Fruit fly (Drosophila melanogaster) whole organism, embryonic: Measurements from ENCODE around the gene CG43759.

ENCODE experiments used
- Awh ChIP-seq: fragments of 200-800 bp; sonication (Bioruptor generic); IDR thresholded peaks from 2 replicates; pipeline ENCODE4, ENCODE4 v1.3.6; 2022; ENCODE audit warnings: missing biosample characterization, missing genetic modification characterization
- BEAF-32 ChIP-seq: fragments of 200-800 bp; sonication (Bioruptor generic); optimal IDR thresholded peaks from 3 replicates; lab custom pipeline; 2017; ENCODE audit warnings: missing biosample characterization, missing genetic modification characterization, mild to moderate bottlenecking, moderate library complexity, missing genetic modification reagents
- Bteb2 ChIP-seq: fragments of 200-800 bp; sonication (Bioruptor generic); optimal IDR thresholded peaks from 2 replicates; lab custom pipeline; 2016; ENCODE audit warnings: missing biosample characterization, missing genetic modification characterization
- C15 ChIP-seq: fragments of 200-800 bp; sonication (Bioruptor generic); IDR thresholded peaks from 3 replicates; pipeline ENCODE4 v1.3.6; 2022; ENCODE audit warnings: missing biosample characterization, missing genetic modification characterization
- CG11247 ChIP-seq: fragments of 200-800 bp; sonication (Bioruptor generic); IDR thresholded peaks from 2 replicates; pipeline ENCODE4 v1.3.6; 2022; ENCODE audit warnings: missing biosample characterization, missing genetic modification characterization
- CG12104 ChIP-seq: fragments of 200-800 bp; sonication (Bioruptor generic); optimal IDR thresholded peaks from 3 replicates; lab custom pipeline; 2016; ENCODE audit warnings: missing biosample characterization, missing genetic modification characterization
- CG12659 ChIP-seq: fragments of 200-800 bp; sonication (Bioruptor generic); optimal IDR thresholded peaks from 3 replicates; lab custom pipeline; 2017; ENCODE audit warnings: mild to moderate bottlenecking, missing biosample characterization, missing genetic modification reagents, missing genetic modification characterization
- CG13287 ChIP-seq: fragments of 200-800 bp; sonication (Bioruptor generic); IDR thresholded peaks from 2 replicates; pipeline ENCODE4 v1.3.6; 2022; ENCODE audit warnings: missing biosample characterization, missing genetic modification characterization; ENCODE audit not compliant: partially characterized antibody
- CG13894 ChIP-seq: fragments of 200-800 bp; sonication (Bioruptor generic); optimal IDR thresholded peaks from 3 replicates; lab custom pipeline; 2018; ENCODE audit warnings: missing biosample characterization, mild to moderate bottlenecking, missing genetic modification characterization, moderate library complexity
- CG14965 ChIP-seq: fragments of 200-800 bp; sonication (Bioruptor generic); optimal IDR thresholded peaks from 2 replicates; lab custom pipeline; 2016; ENCODE audit warnings: missing biosample characterization, missing genetic modification characterization, borderline replicate concordance
- CG17568 ChIP-seq: fragments of 200-800 bp; sonication (Bioruptor generic); optimal IDR thresholded peaks from 2 replicates; lab custom pipeline; 2018; ENCODE audit warnings: missing biosample characterization, mild to moderate bottlenecking, missing genetic modification characterization, moderate library complexity
- CG18262 ChIP-seq: fragments of 200-800 bp; optimal IDR thresholded peaks from 3 replicates; lab custom pipeline; 2019; ENCODE audit warnings: missing biosample characterization, mild to moderate bottlenecking, missing genetic modification characterization, moderate library complexity
- CG31365 ChIP-seq: fragments of 200-800 bp; sonication (Bioruptor generic); optimal IDR thresholded peaks from 2 replicates; lab custom pipeline; 2018; ENCODE audit warnings: missing biosample characterization, mild to moderate bottlenecking, missing genetic modification characterization
- CG32767 ChIP-seq: fragments of 200-800 bp; sonication (Bioruptor generic); IDR thresholded peaks from 2 replicates; pipeline ENCODE4 v1.3.6; 2022; ENCODE audit warnings: missing biosample characterization, missing genetic modification characterization
- CG33213 ChIP-seq: fragments of 200-800 bp; sonication (Bioruptor generic); optimal IDR thresholded peaks from 3 replicates; lab custom pipeline; 2016; ENCODE audit warnings: missing biosample characterization, missing genetic modification characterization
- CG34224 ChIP-seq: fragments of 200-800 bp; sonication (Bioruptor generic); IDR thresholded peaks from 3 replicates; pipeline ENCODE4 v1.3.6; 2022; ENCODE audit warnings: missing biosample characterization, missing genetic modification characterization; ENCODE audit not compliant: partially characterized antibody
- CG3995 ChIP-seq: fragments of 200-800 bp; sonication (Bioruptor generic); optimal IDR thresholded peaks from 3 replicates; lab custom pipeline; 2016; ENCODE audit warnings: missing biosample characterization, missing genetic modification characterization
- CG5180 ChIP-seq: fragments of 200-800 bp; sonication (Bioruptor generic); optimal IDR thresholded peaks from 3 replicates; lab custom pipeline; 2017; ENCODE audit warnings: missing biosample characterization, missing genetic modification characterization, mild to moderate bottlenecking, moderate library complexity, missing genetic modification reagents
- CG7839 ChIP-seq: fragments of 200-800 bp; sonication (Bioruptor generic); optimal IDR thresholded peaks from 3 replicates; lab custom pipeline; 2018; ENCODE audit warnings: missing biosample characterization, mild to moderate bottlenecking, missing genetic modification characterization, moderate library complexity
- CG7928 ChIP-seq: fragments of 200-800 bp; sonication (Bioruptor generic); optimal IDR thresholded peaks from 2 replicates; lab custom pipeline; 2017; ENCODE audit warnings: missing biosample characterization, mild to moderate bottlenecking, missing genetic modification characterization
- CG8478 ChIP-seq: fragments of >200 bp; optimal IDR thresholded peaks from 2 replicates; lab custom pipeline; 2018
- CG8924 ChIP-seq: fragments of 200-800 bp; optimal IDR thresholded peaks from 3 replicates; lab custom pipeline; 2019; ENCODE audit warnings: missing biosample characterization, mild to moderate bottlenecking, missing genetic modification characterization, moderate library complexity
- CG9437 ChIP-seq: fragments of 200-800 bp; sonication (Bioruptor generic); optimal IDR thresholded peaks from 2 replicates; lab custom pipeline; 2018; ENCODE audit warnings: missing biosample characterization, mild to moderate bottlenecking, missing genetic modification characterization
- CkIIα-i1 ChIP-seq: fragments of 200-800 bp; sonication (Bioruptor generic); IDR thresholded peaks from 2 replicates; pipeline ENCODE4 v1.3.6; 2022; ENCODE audit warnings: missing biosample characterization, missing genetic modification characterization
- Dip2 ChIP-seq: fragments of 200-800 bp; sonication (Bioruptor generic); IDR thresholded peaks from 2 replicates; pipeline ENCODE4 v1.3.6; 2022; ENCODE audit warnings: missing biosample characterization, missing genetic modification characterization
- Dll ChIP-seq: fragments of 200-800 bp; sonication (Bioruptor generic); IDR thresholded peaks from 4 replicates; pipeline ENCODE4 v1.3.6; 2022; ENCODE audit warnings: missing biosample characterization, missing genetic modification characterization; ENCODE audit not compliant: partially characterized antibody
- Fer2 ChIP-seq: fragments of 200-800 bp; sonication (Bioruptor generic); optimal IDR thresholded peaks from 2 replicates; lab custom pipeline; 2018; ENCODE audit warnings: missing biosample characterization, mild to moderate bottlenecking, missing genetic modification characterization, moderate library complexity
- Med ChIP-seq: fragments of 200-800 bp; sonication (Bioruptor generic); peaks from one replicate; lab custom pipeline; 2016; ENCODE audit warnings: missing biosample characterization, missing genetic modification characterization, mild to moderate bottlenecking, inconsistent platforms, moderate library complexity
- Mes4 ChIP-seq: fragments of 200-800 bp; sonication (Bioruptor generic); optimal IDR thresholded peaks from 2 replicates; lab custom pipeline; 2016; ENCODE audit warnings: missing biosample characterization, missing genetic modification characterization
- Scr ChIP-seq: fragments of 200-800 bp; sonication (Bioruptor generic); IDR thresholded peaks from 2 replicates; pipeline ENCODE4 v1.3.6; 2022; ENCODE audit warnings: missing biosample characterization, missing genetic modification characterization; ENCODE audit not compliant: partially characterized antibody
- Xbp1 ChIP-seq: fragments of 200-800 bp; sonication (Bioruptor generic); optimal IDR thresholded peaks from 3 replicates; lab custom pipeline; 2016; ENCODE audit warnings: missing biosample characterization, mild to moderate bottlenecking, missing genetic modification characterization
- Xrp1 ChIP-seq: fragments of 200-800 bp; sonication (Bioruptor generic); IDR thresholded peaks from 2 replicates; pipeline ENCODE4 v1.3.6; 2022; ENCODE audit warnings: missing biosample characterization, missing genetic modification characterization
- btn ChIP-seq: fragments of 200-800 bp; sonication (Bioruptor generic); optimal IDR thresholded peaks from 2 replicates; lab custom pipeline; 2016; ENCODE audit warnings: missing biosample characterization, missing genetic modification characterization
- crc ChIP-seq: fragments of 200-800 bp; sonication (Bioruptor generic); optimal IDR thresholded peaks from 2 replicates; lab custom pipeline; 2016; ENCODE audit warnings: missing biosample characterization, missing genetic modification characterization
- da ChIP-seq: fragments of 200-800 bp; sonication (Bioruptor generic); optimal IDR thresholded peaks from 2 replicates; lab custom pipeline; 2016; ENCODE audit warnings: missing biosample characterization, missing genetic modification characterization
- dimm ChIP-seq: fragments of 200-800 bp; sonication (Bioruptor generic); IDR thresholded peaks from 2 replicates; pipeline ENCODE4 v1.3.6; 2022; ENCODE audit warnings: missing biosample characterization, missing genetic modification characterization
- ftz-f1 ChIP-seq: fragments of 200-800 bp; sonication (Bioruptor generic); optimal IDR thresholded peaks from 2 replicates; lab custom pipeline; 2016; ENCODE audit warnings: missing biosample characterization, missing genetic modification characterization
- hb ChIP-seq: fragments of 200-800 bp; sonication (Bioruptor generic); IDR thresholded peaks from 3 replicates; pipeline ENCODE4 v1.3.6; 2022; ENCODE audit warnings: missing biosample characterization, missing genetic modification characterization; ENCODE audit not compliant: partially characterized antibody
- jing ChIP-seq: fragments of 200-800 bp; sonication (Bioruptor generic); optimal IDR thresholded peaks from 2 replicates; lab custom pipeline; 2018; ENCODE audit warnings: missing biosample characterization, mild to moderate bottlenecking, missing genetic modification characterization
- ken ChIP-seq: fragments of 200-800 bp; sonication (Bioruptor generic); IDR thresholded peaks from 3 replicates; pipeline ENCODE4 v1.3.6; 2022; ENCODE audit warnings: missing biosample characterization, missing genetic modification characterization
- kni ChIP-seq: fragments of 200-800 bp; sonication (Bioruptor generic); optimal IDR thresholded peaks from 3 replicates; lab custom pipeline; 2017; ENCODE audit warnings: mild to moderate bottlenecking, missing biosample characterization, missing genetic modification reagents, missing genetic modification characterization
- knrl ChIP-seq: fragments of 200-800 bp; sonication (Bioruptor generic); IDR thresholded peaks from 3 replicates; pipeline ENCODE4 v1.3.6; 2022; ENCODE audit warnings: missing biosample characterization, missing genetic modification characterization; ENCODE audit not compliant: partially characterized antibody
- nerfin-1 ChIP-seq: fragments of 200-800 bp; sonication (Bioruptor generic); optimal IDR thresholded peaks from 3 replicates; lab custom pipeline; 2019; ENCODE audit warnings: missing biosample characterization, mild to moderate bottlenecking, missing genetic modification characterization, moderate library complexity
- nerfin-2 ChIP-seq: fragments of 200-800 bp; sonication (Bioruptor generic); IDR thresholded peaks from 2 replicates; pipeline ENCODE4 v1.3.6; 2022; ENCODE audit warnings: missing biosample characterization, missing genetic modification characterization; ENCODE audit not compliant: partially characterized antibody
- otp ChIP-seq: fragments of 200-800 bp; sonication (Bioruptor generic); IDR thresholded peaks from 3 replicates; pipeline ENCODE4, ENCODE4 v1.3.6; 2022; ENCODE audit warnings: missing biosample characterization, missing genetic modification characterization
- p53 ChIP-seq: fragments of 200-800 bp; sonication (Bioruptor generic); optimal IDR thresholded peaks from 2 replicates; lab custom pipeline; 2016; ENCODE audit warnings: missing biosample characterization, missing genetic modification characterization
- pita ChIP-seq: fragments of 200-800 bp; sonication (Bioruptor generic); optimal IDR thresholded peaks from 2 replicates; lab custom pipeline; 2017; ENCODE audit warnings: missing biosample characterization, mild to moderate bottlenecking, missing genetic modification characterization
- so ChIP-seq: fragments of 200-800 bp; sonication (Bioruptor generic); IDR thresholded peaks from 3 replicates; pipeline ENCODE4 v1.3.6; 2022; ENCODE audit warnings: missing biosample characterization, missing genetic modification characterization
- tin ChIP-seq: fragments of 200-800 bp; sonication (Bioruptor generic); optimal IDR thresholded peaks from 3 replicates; lab custom pipeline; 2016; ENCODE audit warnings: missing biosample characterization, missing genetic modification characterization
- tna ChIP-seq: fragments of 200-800 bp; sonication (Bioruptor generic); IDR thresholded peaks from 2 replicates; pipeline ENCODE4 v1.3.6; 2022; ENCODE audit warnings: missing biosample characterization, missing genetic modification characterization; ENCODE audit not compliant: partially characterized antibody
- unpg ChIP-seq: fragments of 200-800 bp; sonication (Bioruptor generic); optimal IDR thresholded peaks from 3 replicates; lab custom pipeline; 2018; ENCODE audit warnings: missing biosample characterization, mild to moderate bottlenecking, missing genetic modification characterization, moderate library complexity

Gene CG43759

DNA sequence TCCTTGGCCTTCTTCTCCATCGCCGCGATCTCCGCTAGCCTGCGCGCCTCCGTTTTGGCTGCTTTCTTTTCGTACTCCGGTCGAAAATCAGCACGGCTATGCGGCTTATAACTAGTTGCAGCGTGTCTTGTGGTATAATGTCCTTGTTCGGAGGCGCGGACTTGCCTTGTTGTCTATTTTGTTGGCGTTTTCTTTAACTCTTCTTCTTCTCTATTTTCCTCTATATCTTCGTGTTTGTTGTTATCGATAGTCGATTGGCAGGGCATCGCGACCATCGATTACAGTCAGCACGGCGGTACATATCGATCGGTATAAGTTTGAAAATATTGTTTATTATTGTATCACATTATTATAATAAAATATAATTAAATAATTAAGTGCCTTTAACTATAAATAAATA, 36.7 kb upstream of the CG43759 start, which contains the start of gene Flacc (continued):
- peak; percentile 85 for TF ChIP-seq Scr (GFP tag; lab: Robert Waterston, UW)
- no peak for TF ChIP-seq da (GFP tag; lab: Kevin White, UChicago)
- TF ChIP-seq CG14965 (GFP tag; lab: Kevin White, UChicago), result no peak
- no peak for TF ChIP-seq CG9437 (GFP tag; lab: Kevin White, UChicago)
- TF ChIP-seq nerfin-2 (GFP tag; lab: Robert Waterston, UW), result peak; percentile 73
- no peak for TF ChIP-seq CG7839 (tag; lab: Kevin White, UChicago)
- no peak for TF ChIP-seq CG18262 (tag; lab: Kevin White, UChicago)
- TF ChIP-seq CG32767 (GFP tag; lab: Robert Waterston, UW), result no peak; the same call in 1 of the 2 replicates
- TF ChIP-seq C15 (GFP tag; lab: Robert Waterston, UW), result no peak
- TF ChIP-seq tna (GFP tag; lab: Robert Waterston, UW), result peak; percentile 79
- TF ChIP-seq knrl (GFP tag; lab: Robert Waterston, UW), result peak; percentile 77
- TF ChIP-seq CG12104 (GFP tag; lab: Kevin White, UChicago), result no peak
- no peak for TF ChIP-seq otp
- no peak for TF ChIP-seq so (GFP tag; lab: Robert Waterston, UW)
- TF ChIP-seq CG8478 (lab: Kevin White, UChicago), result no peak
- no peak for TF ChIP-seq tin
- no peak for TF ChIP-seq Bteb2
- no peak for TF ChIP-seq pita (GFP tag; lab: Kevin White, UChicago)
- no peak for TF ChIP-seq nerfin-1 (tag; lab: Kevin White, UChicago)
- TF ChIP-seq CG3995 (GFP tag; lab: Kevin White, UChicago), result no peak
- TF ChIP-seq Fer2 (tag; lab: Kevin White, UChicago), result no peak
- TF ChIP-seq CG7928, result no peak
- TF ChIP-seq kni, result no peak
- no peak for TF ChIP-seq CG17568 (GFP tag; lab: Kevin White, UChicago)
- TF ChIP-seq CG31365 (tag; lab: Kevin White, UChicago), result no peak
- no peak for TF ChIP-seq CG11247
- peak; percentile 91 for TF ChIP-seq CG34224 (GFP tag; lab: Robert Waterston, UW)
- TF ChIP-seq jing, result no peak
- no peak for TF ChIP-seq Xbp1 (GFP tag; lab: Kevin White, UChicago)
- TF ChIP-seq hb (GFP tag; lab: Robert Waterston, UW), result peak; percentile 70
- no peak for TF ChIP-seq Med (GFP tag; lab: Kevin White, UChicago)
- TF ChIP-seq BEAF-32 (GFP tag; lab: Kevin White, UChicago), result peak; percentile 76
- no peak for TF ChIP-seq Dip2 (GFP tag; lab: Robert Waterston, UW)
- TF ChIP-seq CG12659 (GFP tag; lab: Kevin White, UChicago), result peak; percentile 17
- no peak for TF ChIP-seq dimm
- no peak for TF ChIP-seq p53 (GFP tag; lab: Kevin White, UChicago)
- peak; percentile 88 for TF ChIP-seq Dll (GFP tag; lab: Robert Waterston, UW)
- no peak for TF ChIP-seq ken
- no peak for TF ChIP-seq CG13894 (tag; lab: Kevin White, UChicago)
- TF ChIP-seq CkIIα-i1 (GFP tag; lab: Robert Waterston, UW), result no peak
- no peak for TF ChIP-seq Mes4 (GFP tag; lab: Kevin White, UChicago)
- TF ChIP-seq btn (GFP tag; lab: Kevin White, UChicago), result no peak
- no peak for TF ChIP-seq CG33213
- TF ChIP-seq unpg (GFP tag; lab: Kevin White, UChicago), result no peak
- TF ChIP-seq Awh (GFP tag; lab: Robert Waterston, UW), result no peak
- TF ChIP-seq Xrp1 (GFP tag; lab: Robert Waterston, UW), result no peak
- peak; percentile 13 for TF ChIP-seq CG8924 (tag; lab: Kevin White, UChicago)
- no peak for TF ChIP-seq CG5180 (GFP tag; lab: Kevin White, UChicago)
- peak; percentile 96 for TF ChIP-seq CG13287 (GFP tag; lab: Robert Waterston, UW)
- no peak for TF ChIP-seq ftz-f1
- no peak for TF ChIP-seq crc (GFP tag; lab: Kevin White, UChicago)
